Worm (Caenorhabditis elegans) whole organism, midembryonic: ENCODE data around the gene rnh-1.1.
A peak's percentile ranks its signal among the peaks of the same experiment; 100 is the strongest.

Experiments used
- T22C8.4 ChIP-seq: fragments of 200-800 bp; sonication (Bioruptor generic); IDR thresholded peaks from 2 replicates; pipeline ENCODE4 v1.3.6; 2022; ENCODE audit warnings: missing genetic modification characterization, missing compliant biosample characterization
- cog-1 ChIP-seq: sonication (generic microtip); optimal IDR thresholded peaks from 2 replicates; lab custom pipeline; 2016; ENCODE audit warnings: missing genetic modification characterization, missing compliant biosample characterization
- flt-1 ChIP-seq: fragments of 200-800 bp; sonication (Bioruptor generic); IDR thresholded peaks from 2 replicates; pipeline ENCODE4 v1.3.6; 2022; ENCODE audit warnings: missing genetic modification characterization, missing compliant biosample characterization
- klf-2 ChIP-seq: fragments of 200-800 bp; sonication (Bioruptor generic); conservative IDR thresholded peaks from 2 replicates; pipeline ENCODE4 v1.3.6; 2022; ENCODE audit warnings: missing genetic modification reagents, missing genetic modification characterization, missing compliant biosample characterization
- med-1 ChIP-seq: sonication (generic microtip); optimal IDR thresholded peaks from 2 replicates; lab custom pipeline; 2017; ENCODE audit warnings: missing genetic modification characterization, mild to moderate bottlenecking, missing compliant biosample characterization, antibody characterized with exemption, missing genetic modification reagents; ENCODE audit not compliant: insufficient read depth
- ref-1 ChIP-seq: fragments of 200-800 bp; sonication (Bioruptor generic); conservative IDR thresholded peaks from 2 replicates; pipeline ENCODE4 v1.3.6; 2022; ENCODE audit warnings: missing genetic modification reagents, missing genetic modification characterization, missing compliant biosample characterization
- tab-1 ChIP-seq: fragments of 200-800 bp; sonication (Bioruptor generic); IDR thresholded peaks from 2 replicates; pipeline ENCODE4 v1.3.6; 2022; ENCODE audit warnings: missing genetic modification characterization, missing compliant biosample characterization
- ztf-23 ChIP-seq: fragments of 200-800 bp; sonication (Bioruptor generic); IDR thresholded peaks from 2 replicates; pipeline ENCODE4 v1.3.6; 2022; ENCODE audit warnings: missing genetic modification reagents, missing genetic modification characterization, missing compliant biosample characterization
- ztf-29 ChIP-seq: fragments of 200-800 bp; sonication (Bioruptor generic); IDR thresholded peaks from 2 replicates; pipeline ENCODE4 v1.3.6; 2022; ENCODE audit warnings: missing genetic modification reagents, missing genetic modification characterization, missing compliant biosample characterization

rnh-1.1 gene

DNA sequence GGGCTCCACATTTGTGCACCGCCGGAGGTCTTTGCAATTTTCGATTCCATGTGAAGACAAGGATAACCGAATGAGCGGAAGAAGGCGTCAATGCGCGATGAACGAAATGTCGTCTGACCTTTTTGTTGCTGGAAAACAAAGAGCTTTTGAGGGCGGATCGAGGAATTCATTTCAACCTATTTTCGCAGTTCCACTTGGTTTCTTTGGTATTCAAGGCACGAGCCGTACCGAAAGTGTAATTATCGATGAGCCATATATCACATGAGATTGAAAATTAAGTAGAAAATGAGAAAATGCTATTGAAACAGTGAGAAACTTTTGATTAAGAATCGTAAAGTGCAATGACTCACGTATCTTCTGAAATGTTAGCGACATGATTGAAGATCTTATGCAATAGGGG, 6.3 kb upstream of the rnh-1.1 start, which contains the start of gene glb-9:
glb-9 (minus strand) TSS at position 101 of the 400 bp plus-strand sequence.
- TF ChIP-seq ztf-29 (no peak), klf-2 (GFP tag; lab: Robert Waterston, UW) (no peak), cog-1 (no peak), flt-1 (GFP tag; lab: Robert Waterston, UW) (no peak), ztf-23 (GFP tag; lab: Robert Waterston, UW) (no peak), med-1 (no peak)

DNA sequence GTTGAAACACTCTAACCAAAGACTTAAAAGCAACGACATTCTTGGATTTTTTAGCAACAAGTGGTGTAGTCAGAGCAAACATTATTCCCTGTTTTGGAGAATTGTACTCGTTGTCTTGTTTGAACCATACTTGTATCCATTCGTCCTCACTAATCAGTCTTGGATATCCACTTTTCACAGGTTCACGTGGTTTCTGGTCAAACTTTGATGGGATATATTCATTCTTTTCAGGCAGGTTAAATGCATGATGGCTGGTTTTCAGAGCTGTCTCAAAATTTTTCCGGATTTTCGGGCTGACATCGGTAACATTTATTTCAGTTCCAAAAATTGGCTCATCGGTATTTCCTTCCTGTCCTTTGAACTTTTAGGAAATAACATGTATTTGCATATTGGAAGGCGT, 4.1 kb upstream of the rnh-1.1 start:
- TF ChIP-seq T22C8.4 (GFP tag; lab: Robert Waterston, UW) = no peak
- no peak for TF ChIP-seq med-1
- no peak for TF ChIP-seq ztf-23 (GFP tag; lab: Robert Waterston, UW)
- no peak for TF ChIP-seq ref-1 (GFP tag; lab: Robert Waterston, UW)
- TF ChIP-seq klf-2 (GFP tag; lab: Robert Waterston, UW) = no peak
- TF ChIP-seq ztf-29 = no peak
- no peak for TF ChIP-seq tab-1 (GFP tag; lab: Robert Waterston, UW)
- TF ChIP-seq flt-1 (GFP tag; lab: Robert Waterston, UW) = no peak
- no peak for TF ChIP-seq cog-1

ce11 chrII:7523281-7523680, 2.3 kb upstream of the rnh-1.1 start, which contains the start of gene ZK1290.15:
ZK1290.15 (plus strand) TSS chrII:7523581.
- TF ChIP-seq klf-2 (GFP tag; lab: Robert Waterston, UW) = no peak
- TF ChIP-seq ztf-29 = no peak
- no peak for TF ChIP-seq T22C8.4 (GFP tag; lab: Robert Waterston, UW)
- no peak for TF ChIP-seq med-1
- TF ChIP-seq tab-1 (GFP tag; lab: Robert Waterston, UW) = no peak
- TF ChIP-seq cog-1 = no peak
- TF ChIP-seq ref-1 (GFP tag; lab: Robert Waterston, UW) = no peak
- TF ChIP-seq ztf-23 (GFP tag; lab: Robert Waterston, UW) = no peak
- no peak for TF ChIP-seq flt-1 (GFP tag; lab: Robert Waterston, UW)

DNA sequence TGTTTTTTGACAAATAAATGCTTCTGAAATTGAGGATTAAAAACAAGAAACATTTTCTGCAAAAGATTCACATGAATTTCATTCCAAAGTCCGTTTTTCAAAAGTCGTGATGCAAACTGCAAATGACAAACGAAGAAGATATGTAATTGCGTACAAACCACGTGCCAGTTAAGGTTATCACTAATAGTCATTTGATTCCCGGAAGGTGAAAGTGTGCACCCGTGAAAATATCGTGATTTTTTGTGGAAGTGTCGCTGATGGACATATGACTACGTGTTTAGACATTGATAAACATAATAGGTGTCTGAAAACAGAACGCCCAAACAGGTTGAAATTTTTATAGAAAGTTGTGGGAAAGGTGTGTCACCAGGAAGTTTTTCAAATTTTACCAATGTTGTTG, 2.7 kb downstream of the rnh-1.1 start:
- TF ChIP-seq T22C8.4 (GFP tag; lab: Robert Waterston, UW) (no peak), klf-2 (GFP tag; lab: Robert Waterston, UW) (no peak), flt-1 (GFP tag; lab: Robert Waterston, UW) (no peak), ztf-23 (GFP tag; lab: Robert Waterston, UW) (no peak), ztf-29 (no peak), tab-1 (GFP tag; lab: Robert Waterston, UW) (no peak), med-1 (no peak), ref-1 (GFP tag; lab: Robert Waterston, UW) (no peak)

ce11 chrII:7529078-7529683, 3.6 kb downstream of the rnh-1.1 start, which contains the start of gene ZK1290.5:
ZK1290.5 (plus strand) TSS chrII:7529643.
- TF ChIP-seq T22C8.4 (GFP tag; lab: Robert Waterston, UW) = no peak
- TF ChIP-seq ref-1 (GFP tag; lab: Robert Waterston, UW) = no peak
- no peak for TF ChIP-seq ztf-23 (GFP tag; lab: Robert Waterston, UW)
- TF ChIP-seq cog-1 = peak; percentile 5
- no peak for TF ChIP-seq med-1

DNA sequence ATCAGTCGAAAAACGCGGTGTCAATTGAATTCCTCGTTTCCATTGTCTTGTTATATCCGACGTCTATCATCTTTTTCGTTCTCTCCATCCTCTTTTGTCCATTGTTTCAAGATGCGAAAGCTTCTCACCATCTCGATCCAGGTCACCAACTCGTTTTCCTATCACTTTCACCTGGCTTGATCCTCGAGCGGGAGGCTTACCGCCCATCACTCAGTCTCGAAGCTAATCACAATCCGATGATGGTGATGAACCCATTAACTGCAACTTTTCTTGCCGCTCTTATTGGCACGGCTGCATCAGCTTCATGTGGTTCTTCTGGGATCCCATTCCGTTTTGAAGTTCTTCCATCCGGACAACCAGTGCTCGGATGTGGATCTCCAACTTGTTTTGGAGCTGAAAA, 5.4 kb downstream of the rnh-1.1 start, which contains the start of gene wrt-1:
wrt-1 (plus strand) TSS at position 53 of the 400 bp plus-strand sequence.
- TF ChIP-seq tab-1 (GFP tag; lab: Robert Waterston, UW) (no peak), ztf-29 (no peak), med-1 (no peak), ref-1 (GFP tag; lab: Robert Waterston, UW) (no peak), ztf-23 (GFP tag; lab: Robert Waterston, UW) (no peak)

DNA sequence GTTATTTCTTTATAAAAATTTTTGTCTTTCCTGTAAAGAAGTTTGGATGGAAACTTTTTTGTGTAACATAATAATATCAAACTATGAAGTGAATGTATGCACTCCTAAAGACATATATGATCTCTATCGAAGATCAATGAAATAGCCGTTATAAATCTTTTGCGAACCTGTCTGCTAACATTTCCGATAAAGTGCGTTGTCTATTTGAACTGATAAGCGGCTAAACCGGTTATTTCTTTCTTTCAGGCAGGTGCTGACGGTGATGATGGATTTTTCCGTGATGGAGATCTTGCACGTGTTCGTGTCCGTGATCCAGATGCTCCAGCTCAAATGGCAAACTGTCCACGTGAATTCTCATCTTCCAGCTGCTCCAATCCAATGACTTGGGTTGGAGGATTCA, 5.9 kb downstream of the rnh-1.1 start:
- TF ChIP-seq T22C8.4 (GFP tag; lab: Robert Waterston, UW) = no peak
- TF ChIP-seq ztf-29 = no peak
- no peak for TF ChIP-seq med-1
- TF ChIP-seq ref-1 (GFP tag; lab: Robert Waterston, UW) = no peak
- TF ChIP-seq tab-1 (GFP tag; lab: Robert Waterston, UW) = no peak
- TF ChIP-seq klf-2 (GFP tag; lab: Robert Waterston, UW) = no peak
- TF ChIP-seq ztf-23 (GFP tag; lab: Robert Waterston, UW) = no peak
- TF ChIP-seq cog-1 = no peak
- TF ChIP-seq flt-1 (GFP tag; lab: Robert Waterston, UW) = no peak

ce11 chrII:7534369-7534768, 8.8 kb downstream of the rnh-1.1 start, which contains the start of gene wrt-10:
wrt-10 (minus strand) TSS chrII:7534563.
- TF ChIP-seq ztf-23 (GFP tag; lab: Robert Waterston, UW) (no peak), ztf-29 (no peak), med-1 (no peak), klf-2 (GFP tag; lab: Robert Waterston, UW) (no peak), cog-1 (no peak), T22C8.4 (GFP tag; lab: Robert Waterston, UW) (no peak), tab-1 (GFP tag; lab: Robert Waterston, UW) (no peak), ref-1 (GFP tag; lab: Robert Waterston, UW) (no peak), flt-1 (GFP tag; lab: Robert Waterston, UW) (no peak)

DNA sequence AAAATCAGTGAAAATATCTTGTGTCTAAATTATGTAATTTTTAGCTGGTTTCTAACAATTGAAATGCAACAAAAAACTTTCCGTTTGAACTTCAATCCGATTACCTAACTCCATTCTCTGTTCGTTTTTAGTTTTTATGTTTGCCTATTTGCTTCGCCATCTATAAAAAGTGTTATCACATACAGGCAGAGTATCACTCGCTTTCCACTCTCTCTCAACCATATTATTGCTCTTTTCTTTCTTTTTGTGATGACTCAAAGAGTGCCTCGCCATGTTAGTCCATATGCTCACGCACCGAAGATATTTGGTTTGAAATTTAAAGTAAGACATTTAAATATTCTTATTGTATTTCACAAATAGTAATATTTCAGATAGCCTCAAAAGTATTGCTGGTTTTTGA, 9.4 kb downstream of the rnh-1.1 start, which contains the start of gene ZK1290.13:
ZK1290.13 (plus strand) TSS at position 73 of the 400 bp plus-strand sequence.
- TF ChIP-seq flt-1 (GFP tag; lab: Robert Waterston, UW) (no peak), med-1 (no peak), cog-1 (no peak)

DNA sequence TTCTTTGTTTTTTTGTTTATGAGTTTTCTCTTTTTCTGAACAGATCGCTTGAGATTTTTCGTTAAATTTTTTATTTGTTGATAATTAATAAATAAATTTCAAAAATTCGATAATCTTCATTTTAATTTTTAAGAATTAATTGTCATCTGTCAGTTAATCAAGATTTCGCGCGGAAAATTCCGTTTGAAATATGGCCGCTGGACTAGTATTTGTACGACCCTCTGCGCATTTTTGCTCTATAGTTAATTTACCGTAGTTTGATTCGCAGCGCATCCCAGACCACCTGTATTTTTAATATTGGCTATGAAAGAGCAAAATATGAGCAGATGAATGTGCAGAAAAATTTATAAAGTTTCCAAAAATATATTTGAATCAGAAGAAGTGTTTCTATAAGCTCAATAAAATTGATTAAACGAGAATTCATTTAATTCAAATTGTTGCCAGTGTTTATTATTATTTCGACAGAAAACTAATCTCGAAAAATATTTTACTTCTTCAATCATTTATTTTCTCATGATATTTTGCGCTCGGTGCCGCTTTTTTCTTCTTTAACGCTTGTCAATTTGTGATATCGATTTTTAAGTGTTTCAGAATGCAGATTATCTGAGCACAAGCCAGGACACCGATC, 12.2 kb downstream of the rnh-1.1 start, which contains the start of gene nfi-1:
nfi-1 (plus strand) TSS at position 578 of the 628 bp plus-strand sequence.
- TF ChIP-seq cog-1 = no peak
- TF ChIP-seq klf-2 (GFP tag; lab: Robert Waterston, UW) = no peak
- no peak for TF ChIP-seq T22C8.4 (GFP tag; lab: Robert Waterston, UW)
- no peak for TF ChIP-seq tab-1 (GFP tag; lab: Robert Waterston, UW)
- TF ChIP-seq ztf-29 = no peak
- TF ChIP-seq med-1 = no peak
- no peak for TF ChIP-seq flt-1 (GFP tag; lab: Robert Waterston, UW)
- no peak for TF ChIP-seq ztf-23 (GFP tag; lab: Robert Waterston, UW)
- TF ChIP-seq ref-1 (GFP tag; lab: Robert Waterston, UW) = no peak
